Worm (Caenorhabditis elegans) whole organism, L2 larva: ENCODE results near the gene F36H9.7.

Experiments used
- C34F6.9 ChIP-seq: fragments of 150-350 bp; optimal IDR thresholded peaks from 2 replicates; lab custom pipeline; 2014; ENCODE audit warnings: missing biosample characterization, missing genetic modification characterization
- F13H6.1 ChIP-seq: sonication (generic microtip); optimal IDR thresholded peaks from 2 replicates; lab custom pipeline; 2016; ENCODE audit warnings: missing genetic modification characterization, missing compliant biosample characterization
- R02D3.7 ChIP-seq: fragments of 150-350 bp; optimal IDR thresholded peaks from 2 replicates; lab custom pipeline; 2014; ENCODE audit warnings: missing biosample characterization, missing genetic modification characterization
- ZK546.5 ChIP-seq: sonication (generic microtip); optimal IDR thresholded peaks from 2 replicates; lab custom pipeline; 2017; ENCODE audit warnings: missing biosample characterization, missing genetic modification characterization
- alr-1 ChIP-seq: fragments of 150-350 bp; optimal IDR thresholded peaks from 2 replicates; lab custom pipeline; 2014; ENCODE audit warnings: missing biosample characterization, missing genetic modification characterization
- aly-2 ChIP-seq: fragments of 150-350 bp; optimal IDR thresholded peaks from 2 replicates; lab custom pipeline; 2014; ENCODE audit warnings: missing biosample characterization, missing genetic modification characterization
- ama-1 ChIP-seq: fragments of 150-350 bp; optimal IDR thresholded peaks from 2 replicates; lab custom pipeline; 2018; ENCODE audit warnings: inconsistent platforms
- blmp-1 ChIP-seq: sonication (generic microtip); optimal IDR thresholded peaks from 2 replicates; lab custom pipeline; 2017; ENCODE audit warnings: missing genetic modification characterization, mild to moderate bottlenecking, missing compliant biosample characterization, antibody characterized with exemption, moderate library complexity; ENCODE audit not compliant: insufficient read depth
- ceh-16 ChIP-seq: fragments of 150-350 bp; optimal IDR thresholded peaks from 2 replicates; lab custom pipeline; 2014; ENCODE audit warnings: missing biosample characterization, missing genetic modification characterization
- ceh-82 ChIP-seq: fragments of 150-350 bp; optimal IDR thresholded peaks from 2 replicates; lab custom pipeline; 2014; ENCODE audit warnings: missing biosample characterization, missing genetic modification characterization
- crh-2 ChIP-seq: sonication (generic microtip); optimal IDR thresholded peaks from 2 replicates; lab custom pipeline; 2017; ENCODE audit warnings: missing biosample characterization, missing genetic modification characterization
- dmd-4 ChIP-seq: sonication (generic microtip); optimal IDR thresholded peaks from 2 replicates; lab custom pipeline; 2017; ENCODE audit warnings: missing biosample characterization, missing genetic modification characterization
- egl-27 ChIP-seq: sonication (generic microtip); optimal IDR thresholded peaks from 3 replicates; lab custom pipeline; 2017; ENCODE audit warnings: missing biosample characterization, missing genetic modification reagents, missing genetic modification characterization
- elt-1 ChIP-seq: fragments of 150-350 bp; optimal IDR thresholded peaks from 2 replicates; lab custom pipeline; 2014; ENCODE audit warnings: missing biosample characterization, missing genetic modification characterization
- fos-1 ChIP-seq: fragments of 150-350 bp; optimal IDR thresholded peaks from 2 replicates; lab custom pipeline; 2014; ENCODE audit warnings: missing biosample characterization, missing genetic modification characterization
- gmeb-1 ChIP-seq: fragments of 150-350 bp; optimal IDR thresholded peaks from 2 replicates; lab custom pipeline; 2014; ENCODE audit warnings: missing biosample characterization, missing genetic modification characterization
- lin-11 ChIP-seq: fragments of 150-350 bp; sonication (generic microtip); optimal IDR thresholded peaks from 2 replicates; lab custom pipeline; 2014; ENCODE audit warnings: missing biosample characterization, missing genetic modification characterization, inconsistent platforms, mixed read lengths
- lin-13 ChIP-seq: fragments of 150-350 bp; optimal IDR thresholded peaks from 2 replicates; lab custom pipeline; 2014; ENCODE audit warnings: missing biosample characterization, missing genetic modification reagents, missing genetic modification characterization
- lsy-2 ChIP-seq, 2 experiments: fragments of 150-350 bp in 1 of 2; sonication (generic microtip) in 1 of 2; optimal IDR thresholded peaks; 2 replicates each; lab custom pipeline; 2014 to 2017; ENCODE audit warnings: missing biosample characterization in 2 of 2, missing genetic modification characterization in 2 of 2
- mab-5 ChIP-seq: fragments of 150-350 bp; optimal IDR thresholded peaks from 2 replicates; lab custom pipeline; 2014; ENCODE audit warnings: missing biosample characterization, missing genetic modification characterization
- mbf-1 ChIP-seq: sonication (generic microtip); optimal IDR thresholded peaks from 2 replicates; lab custom pipeline; 2017; ENCODE audit warnings: missing biosample characterization, missing genetic modification characterization
- mdl-1 ChIP-seq, 2 experiments: fragments of 150-350 bp in 1 of 2; sonication (generic microtip) in 1 of 2; optimal IDR thresholded peaks; 2 replicates each; lab custom pipeline; 2017; ENCODE audit warnings: missing biosample characterization in 2 of 2, missing genetic modification characterization in 2 of 2
- nhr-10 ChIP-seq: sonication (generic microtip); optimal IDR thresholded peaks from 2 replicates; lab custom pipeline; 2017; ENCODE audit warnings: missing biosample characterization, missing genetic modification characterization
- nhr-12 ChIP-seq: fragments of 150-350 bp; optimal IDR thresholded peaks from 2 replicates; lab custom pipeline; 2014; ENCODE audit warnings: missing biosample characterization, missing genetic modification characterization
- nhr-129 ChIP-seq: fragments of 150-350 bp; optimal IDR thresholded peaks from 2 replicates; lab custom pipeline; 2014; ENCODE audit warnings: missing biosample characterization, missing genetic modification characterization
- nhr-21 ChIP-seq: fragments of 150-350 bp; optimal IDR thresholded peaks from 2 replicates; lab custom pipeline; 2014; ENCODE audit warnings: missing biosample characterization, missing genetic modification characterization
- nhr-237 ChIP-seq: fragments of 150-350 bp; optimal IDR thresholded peaks from 2 replicates; lab custom pipeline; 2014; ENCODE audit warnings: missing biosample characterization, missing genetic modification characterization
- nhr-25 ChIP-seq: fragments of 150-350 bp; sonication (generic microtip); optimal IDR thresholded peaks from 3 replicates; lab custom pipeline; 2014; ENCODE audit warnings: missing biosample characterization, missing genetic modification characterization
- nhr-6 ChIP-seq: fragments of 150-350 bp; optimal IDR thresholded peaks from 2 replicates; lab custom pipeline; 2014; ENCODE audit warnings: missing biosample characterization, missing genetic modification characterization
- peb-1 ChIP-seq: fragments of 150-350 bp; optimal IDR thresholded peaks from 2 replicates; lab custom pipeline; 2014; ENCODE audit warnings: missing biosample characterization, missing genetic modification characterization
- sem-4 ChIP-seq: fragments of 150-350 bp; optimal IDR thresholded peaks from 2 replicates; lab custom pipeline; 2014; ENCODE audit warnings: missing biosample characterization, missing genetic modification reagents, missing genetic modification characterization
- sma-3 ChIP-seq: sonication (generic microtip); optimal IDR thresholded peaks from 2 replicates; lab custom pipeline; 2016; ENCODE audit warnings: missing genetic modification reagents, missing genetic modification characterization, missing compliant biosample characterization
- sma-9 ChIP-seq, 2 experiments: fragments of 150-350 bp in 1 of 2; sonication (generic microtip) in 1 of 2; optimal IDR thresholded peaks; 2 replicates each; lab custom pipeline; 2014 to 2016; ENCODE audit warnings: missing genetic modification characterization in 2 of 2, mild to moderate bottlenecking in 1 of 2, missing biosample characterization in 1 of 2, missing compliant biosample characterization in 1 of 2, missing genetic modification reagents in 1 of 2, moderate library complexity in 1 of 2
- snpc-4 ChIP-seq: fragments of 150-350 bp; optimal IDR thresholded peaks from 2 replicates; lab custom pipeline; 2014; ENCODE audit warnings: missing biosample characterization, missing genetic modification characterization
- unc-39 ChIP-seq: fragments of 150-350 bp; optimal IDR thresholded peaks from 2 replicates; lab custom pipeline; 2014; ENCODE audit warnings: missing biosample characterization, missing genetic modification characterization
- unc-55 ChIP-seq: fragments of 150-350 bp; sonication (generic microtip); optimal IDR thresholded peaks from 3 replicates; lab custom pipeline; 2014; ENCODE audit warnings: missing biosample characterization, missing genetic modification reagents, missing genetic modification characterization
- unc-62 ChIP-seq: fragments of 150-350 bp; optimal IDR thresholded peaks from 2 replicates; lab custom pipeline; 2014; ENCODE audit warnings: missing biosample characterization, missing genetic modification reagents, missing genetic modification characterization
- ztf-1 ChIP-seq: fragments of 200-800 bp; sonication (Bioruptor generic); conservative IDR thresholded peaks from 2 replicates; pipeline ENCODE4 v1.3.6; 2022; ENCODE audit warnings: missing genetic modification characterization, missing compliant biosample characterization
- ztf-4 ChIP-seq: fragments of 150-350 bp; optimal IDR thresholded peaks from 2 replicates; lab custom pipeline; 2014; ENCODE audit warnings: missing biosample characterization, missing genetic modification characterization

F36H9.7 gene

DNA sequence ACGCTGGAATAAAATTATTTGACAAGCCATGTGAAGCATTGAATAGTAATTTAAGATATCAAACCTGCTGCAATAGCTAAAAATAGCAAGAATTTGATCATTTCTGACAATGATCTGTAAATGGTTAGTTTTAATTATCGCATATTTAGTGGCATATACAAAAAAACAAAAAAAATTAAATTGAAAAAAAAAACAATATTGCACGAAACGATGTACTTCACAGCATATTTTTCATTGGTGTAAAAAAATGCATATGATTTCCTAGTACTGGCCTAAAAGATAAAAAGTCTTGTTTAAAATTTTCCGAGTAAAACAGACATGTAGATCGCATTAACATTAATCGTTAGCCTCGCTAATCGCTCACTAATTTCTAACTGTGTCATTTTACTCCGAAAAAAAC is 25.7 kb downstream of the F36H9.7 start, which contains the start of gene ZK697.8:
TSS of gene ZK697.8 (minus strand) at position 101 of the 400 bp plus-strand sequence.
- TF ChIP-seq peb-1 (tag; lab: Kevin White, UChicago) (no peak), sma-3 (GFP tag; lab: Kevin White, UChicago) (no peak), ZK546.5 (tag; lab: Kevin White, UChicago) (no peak), egl-27 (tag; lab: Kevin White, UChicago) (no peak), ceh-82 (tag; lab: Kevin White, UChicago) (no peak), ceh-16 (tag; lab: Kevin White, UChicago) (no peak), nhr-12 (no peak), lsy-2 (tag; optimal IDR thresholded peaks at IDR 0.05; lab: Kevin White, UChicago) (no peak), aly-2 (tag; lab: Kevin White, UChicago) (no peak), nhr-237 (no peak)

- TF ChIP-seq crh-2 (tag; lab: Kevin White, UChicago) (peak; percentile 78), C34F6.9 (tag; lab: Kevin White, UChicago) (peak; percentile 73), nhr-12 (no peak), blmp-1 (tag; lab: Kevin White, UChicago) (peak; percentile 84), mdl-1 (tag; optimal IDR thresholded peaks at IDR 0.05; lab: Kevin White, UChicago) (peak in 1 of 2 experiments; percentile 40), F13H6.1 (tag; lab: Kevin White, UChicago) (peak; percentile 79), nhr-129 (tag; lab: Kevin White, UChicago) (peak; percentile 69), dmd-4 (tag; lab: Kevin White, UChicago) (no peak), elt-1 (no peak), gmeb-1 (tag; lab: Kevin White, UChicago) (peak; percentile 64), mbf-1 (no peak), ztf-4 (tag; lab: Kevin White, UChicago) (no peak), mab-5 (tag; lab: Kevin White, UChicago) (peak; percentile 54), unc-55 (peak; percentile 80), lsy-2 (tag; optimal IDR thresholded peaks at IDR 0.05; lab: Kevin White, UChicago) (no peak), sem-4 (peak; percentile 22), lin-13 (GFP tag; lab: Kevin White, UChicago) (peak; percentile 44), fos-1 (tag; lab: Kevin White, UChicago) (peak; percentile 87), alr-1 (no peak), egl-27 (tag; lab: Kevin White, UChicago) (peak; percentile 52), unc-39 (no peak), nhr-6 (tag; lab: Kevin White, UChicago) (peak; percentile 11), ceh-82 (tag; lab: Kevin White, UChicago) (no peak), unc-62 (GFP tag; lab: Kevin White, UChicago) (no peak), nhr-237 (no peak), R02D3.7 (tag; lab: Kevin White, UChicago) (no peak), snpc-4 (tag; lab: Kevin White, UChicago) (peak; percentile 18), nhr-25 (tag; lab: Kevin White, UChicago) (peak; percentile 69), sma-9 (GFP tag; optimal IDR thresholded peaks at IDR 0.05; lab: Kevin White, UChicago) (peak; percentile 90), sma-9 (tag; optimal IDR thresholded peaks at IDR 0.05; lab: Kevin White, UChicago) (no peak), sma-3 (GFP tag; lab: Kevin White, UChicago) (peak; percentile 64)
These were observed 31.4 kb downstream of the F36H9.7 start, which contains the start of gene nhr-256 for ce11 chrV:1743205-1743870. Gene nhr-256, plus strand, starts transcription at chrV:1743771.

DNA sequence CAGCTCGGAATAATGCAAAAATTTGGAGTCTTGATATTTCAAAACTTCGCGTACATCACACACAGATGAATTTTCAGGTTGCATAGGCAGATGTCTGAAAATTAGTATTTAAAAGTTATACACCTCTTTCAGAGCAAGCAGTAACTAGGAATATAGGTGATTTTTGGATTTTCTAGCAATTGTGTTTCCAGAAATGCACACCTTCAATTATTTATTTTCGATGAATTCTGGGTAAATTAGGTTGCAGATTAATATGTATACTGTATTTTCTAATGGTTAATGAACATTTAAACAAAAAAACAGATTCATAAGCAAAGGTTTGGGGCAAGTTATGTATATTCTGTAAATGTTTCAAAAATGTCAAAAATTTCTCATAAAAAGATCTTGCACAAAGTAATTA is 33.6 kb downstream of the F36H9.7 start, which contains the start of gene srab-25:
TSS of gene srab-25 (minus strand) at position 101 of the 400 bp plus-strand sequence.
- TF ChIP-seq ama-1 (lab: Kevin White, UChicago) (no peak), R02D3.7 (tag; lab: Kevin White, UChicago) (no peak), unc-39 (no peak), mab-5 (tag; lab: Kevin White, UChicago) (no peak), nhr-21 (no peak), aly-2 (tag; lab: Kevin White, UChicago) (no peak), fos-1 (tag; lab: Kevin White, UChicago) (no peak), sma-3 (GFP tag; lab: Kevin White, UChicago) (no peak), ztf-1 (no peak), lin-11 (no peak), peb-1 (tag; lab: Kevin White, UChicago) (no peak), dmd-4 (tag; lab: Kevin White, UChicago) (no peak), elt-1 (no peak), nhr-10 (tag; lab: Kevin White, UChicago) (no peak)
